Fruit fly (Drosophila melanogaster): ENCODE results near the gene Trp1.

The Trp1 gene

dm6 chr2L:9966983-9967737, 42.0 kb upstream of the Trp1 start, which contains the start of the genes Dref and RpL13 (continued):
- TF ChIP-seq Kr (GFP tag; optimal IDR thresholded peaks at IDR 0.05): peak; percentile 12
- peak; percentile 62 for TF ChIP-seq Six4 (GFP tag; optimal IDR thresholded peaks at IDR 0.05)
- peak; percentile 77 for TF ChIP-seq seq (GFP tag; IDR thresholded peaks at IDR 0.05)
- peak; percentile 67 for TF ChIP-seq hbn (GFP tag; IDR thresholded peaks at IDR 0.05; ENCODE audit: partially characterized antibody)
- TF ChIP-seq Mes4 (GFP tag; optimal IDR thresholded peaks at IDR 0.05): peak; percentile 95
- TF ChIP-seq CG12659 (GFP tag; optimal IDR thresholded peaks at IDR 0.05): peak; percentile 95
- TF ChIP-seq shn (GFP tag; optimal IDR thresholded peaks at IDR 0.05): peak; percentile 82
- peak; percentile 78 for TF ChIP-seq CG12104 (GFP tag; optimal IDR thresholded peaks at IDR 0.05)
- peak; percentile 92 for TF ChIP-seq sens-2 (GFP tag; IDR thresholded peaks at IDR 0.05)
- TF ChIP-seq MTF-1 (GFP tag; optimal IDR thresholded peaks at IDR 0.05; ENCODE audit: borderline replicate concordance): peak; percentile 96
- peak; percentile 66 for TF ChIP-seq sd (tag; optimal IDR thresholded peaks at IDR 0.05)
- TF ChIP-seq Asciz (GFP tag; optimal IDR thresholded peaks at IDR 0.05): peak; percentile 92
- peak; percentile 89 for TF ChIP-seq eyg (GFP tag; optimal IDR thresholded peaks at IDR 0.05)
- TF ChIP-seq dan (GFP tag; IDR thresholded peaks at IDR 0.05): no peak
- peak; percentile 81 for TF ChIP-seq knrl (GFP tag; IDR thresholded peaks at IDR 0.05; ENCODE audit: partially characterized antibody)
- TF ChIP-seq Hsf (GFP tag; optimal IDR thresholded peaks at IDR 0.05): peak; percentile 81
- TF ChIP-seq peb (GFP tag; IDR thresholded peaks at IDR 0.05): peak; percentile 50; the same call in 1 of the 2 replicates
- TF ChIP-seq tx (GFP tag; optimal IDR thresholded peaks at IDR 0.05): peak; percentile 77
- peak; percentile 97 for TF ChIP-seq CG13296 (GFP tag; optimal IDR thresholded peaks at IDR 0.05)
- peak; percentile 65 for TF ChIP-seq twi (tag; optimal IDR thresholded peaks at IDR 0.05)
- TF ChIP-seq Oli (tag; optimal IDR thresholded peaks at IDR 0.05): peak; percentile 61
- TF ChIP-seq lola (GFP tag; optimal IDR thresholded peaks at IDR 0.05): peak in 1 of 3 experiments; percentile 61
- TF ChIP-seq ems (GFP tag; optimal IDR thresholded peaks at IDR 0.05): peak; percentile 79
- TF ChIP-seq p53 (GFP tag; optimal IDR thresholded peaks at IDR 0.05): peak; percentile 73
- peak; percentile 67 for TF ChIP-seq Doc3 (GFP tag; IDR thresholded peaks at IDR 0.05; ENCODE audit: partially characterized antibody)
- TF ChIP-seq CG15011 (GFP tag; optimal IDR thresholded peaks at IDR 0.05): peak; percentile 90
- peak; percentile 52; the same call in 1 of the 2 replicates for TF ChIP-seq HLH3B (GFP tag; IDR thresholded peaks at IDR 0.05)
- peak; percentile 76 for TF ChIP-seq CG8388 (GFP tag; optimal IDR thresholded peaks at IDR 0.05)
- TF ChIP-seq nau (GFP tag; optimal IDR thresholded peaks at IDR 0.05): no peak
- TF ChIP-seq gfzf (GFP tag; optimal IDR thresholded peaks at IDR 0.05): peak; percentile 47
- peak; percentile 92 for TF ChIP-seq Sry-δ (GFP tag; optimal IDR thresholded peaks at IDR 0.05)
- TF ChIP-seq C15 (GFP tag; IDR thresholded peaks at IDR 0.05): no peak
- TF ChIP-seq kah (GFP tag; optimal IDR thresholded peaks at IDR 0.05): peak; percentile 90
- TF ChIP-seq CG9609 (GFP tag; optimal IDR thresholded peaks at IDR 0.05): peak; percentile 72
- peak; percentile 88 for TF ChIP-seq CG3407 (GFP tag; optimal IDR thresholded peaks at IDR 0.05)
- peak; percentile 96 for TF ChIP-seq sqz (GFP tag; optimal IDR thresholded peaks at IDR 0.05)
- peak; percentile 83 for TF ChIP-seq CG4282 (GFP tag; optimal IDR thresholded peaks at IDR 0.05)
- peak; percentile 83 for TF ChIP-seq CG14860 (GFP tag; IDR thresholded peaks at IDR 0.05; ENCODE audit: partially characterized antibody)
- peak; percentile 81 for TF ChIP-seq CG32532 (GFP tag; IDR thresholded peaks at IDR 0.05)
- TF ChIP-seq ab (GFP tag; optimal IDR thresholded peaks at IDR 0.05): peak; percentile 17
- TF ChIP-seq Nf-YC (tag; optimal IDR thresholded peaks at IDR 0.05): peak; percentile 83
- TF ChIP-seq CG11247 (GFP tag; IDR thresholded peaks at IDR 0.05): peak; percentile 75
- no peak; the same call in 1 of the 2 replicates for TF ChIP-seq Taf1 (GFP tag; IDR thresholded peaks at IDR 0.05)
- peak; percentile 82 for TF ChIP-seq NFAT (GFP tag; IDR thresholded peaks at IDR 0.05)
- no peak for TF ChIP-seq CG10565 (GFP tag; optimal IDR thresholded peaks at IDR 0.05)
- peak; percentile 97 for TF ChIP-seq CG13123 (GFP tag; optimal IDR thresholded peaks at IDR 0.05)
- TF ChIP-seq CG7786 (GFP tag; optimal IDR thresholded peaks at IDR 0.05): peak; percentile 81
- peak; percentile 56 for TF ChIP-seq Ssrp (tag; optimal IDR thresholded peaks at IDR 0.05)
